Worm (Caenorhabditis elegans): ENCODE measurements around the gene F35C11.7.

F35C11.7 gene

DNA sequence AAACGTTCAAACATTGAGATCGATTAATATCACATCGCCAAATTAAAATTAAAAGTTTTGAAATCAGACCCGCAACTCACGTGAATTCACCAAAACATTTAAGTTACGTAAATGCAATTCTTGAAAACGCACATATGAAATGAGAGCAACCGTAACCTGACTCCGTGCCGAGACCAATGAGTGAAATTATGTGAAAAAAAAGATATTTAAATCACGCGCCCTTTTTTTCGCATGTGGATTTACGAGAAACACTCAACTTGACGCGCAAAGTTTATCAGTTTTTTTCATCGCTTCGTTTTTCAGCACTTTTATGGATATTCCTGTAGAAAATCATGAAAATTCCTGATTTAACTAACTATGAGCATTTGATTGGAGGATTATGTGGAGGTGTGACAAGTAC is 19.9 kb downstream of the F35C11.7 start, which contains the start of the genes gei-14 and slc-25A32 (continued):
- TF ChIP-seq ceh-40 (GFP tag; IDR thresholded peaks at IDR 0.05) (no peak), pha-4 (tag; optimal IDR thresholded peaks at IDR 0.05) (no peak), cebp-2 (GFP tag; IDR thresholded peaks at IDR 0.05) (no peak), zim-3 (tag; optimal IDR thresholded peaks at IDR 0.05) (no peak), attf-3 (GFP tag; conservative IDR thresholded peaks at IDR 0.05) (no peak), nfyb-1 (GFP tag; IDR thresholded peaks at IDR 0.05) (no peak), somi-1 (GFP tag; optimal IDR thresholded peaks at IDR 0.05) (no peak), nfya-1 (tag; optimal IDR thresholded peaks at IDR 0.05; ENCODE audit: borderline replicate concordance, insufficient read depth) (no peak), ztf-6 (GFP tag; IDR thresholded peaks at IDR 0.05) (no peak), fkh-3 (tag; optimal IDR thresholded peaks at IDR 0.05) (no peak), snpc-3.4 (tag; optimal IDR thresholded peaks at IDR 0.05) (peak; percentile 92), B0336.3 (GFP tag; IDR thresholded peaks at IDR 0.05) (0 out of 2 replicates have a peak, but pooled peaks have one; percentile 39), F57A8.1 (GFP tag; optimal IDR thresholded peaks at IDR 0.05) (no peak), Y79H2A.3 (GFP tag; conservative IDR thresholded peaks at IDR 0.05) (no peak), T26A5.8 (tag; optimal IDR thresholded peaks at IDR 0.05) (no peak), ztf-28 (GFP tag; IDR thresholded peaks at IDR 0.05) (no peak), sptf-2 (GFP tag; optimal IDR thresholded peaks at IDR 0.05) (no peak), ceh-79 (tag; optimal IDR thresholded peaks at IDR 0.05) (no peak), F55B11.4 (tag; optimal IDR thresholded peaks at IDR 0.05; ENCODE audit: borderline replicate concordance, insufficient read depth) (no peak), nhr-80 (tag; optimal IDR thresholded peaks at IDR 0.05) (no peak), akir-1 (GFP tag; optimal IDR thresholded peaks at IDR 0.05) (no peak), mxl-1 (tag; optimal IDR thresholded peaks at IDR 0.05) (no peak), lag-1 (GFP tag; IDR thresholded peaks at IDR 0.05) (no peak), xnd-1 (tag; optimal IDR thresholded peaks at IDR 0.05) (peak; percentile 75), lin-54 (GFP tag; optimal IDR thresholded peaks at IDR 0.05) (peak; percentile 97), lin-26 (GFP tag; IDR thresholded peaks at IDR 0.05) (no peak), pbrm-1 (GFP tag; IDR thresholded peaks at IDR 0.05) (peak; percentile 31; the same call in 1 of the 2 replicates), ztf-25 (GFP tag; IDR thresholded peaks at IDR 0.05) (no peak)

DNA sequence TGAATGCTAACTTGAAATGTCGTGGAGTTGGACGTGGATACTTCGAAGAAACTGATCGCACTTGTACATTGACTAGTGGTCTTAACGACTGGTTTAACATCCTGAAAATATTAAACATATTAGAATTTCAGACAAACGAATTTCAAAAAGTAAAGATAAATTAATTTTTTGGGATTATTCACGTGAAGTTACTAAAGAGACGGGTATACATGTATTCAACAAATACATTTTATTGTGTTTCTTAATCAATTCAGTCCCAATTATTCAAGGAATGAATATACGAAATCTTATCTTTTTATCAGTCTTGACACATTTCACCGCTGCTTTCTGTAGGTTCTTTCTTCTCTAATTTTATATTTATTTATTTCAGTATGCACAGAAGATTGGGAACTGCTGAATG is 22.3 kb downstream of the F35C11.7 start, which contains the start of the genes mrpl-10 and clec-142:
Gene mrpl-10 (minus strand): TSS at position 101 of the 400 bp plus-strand sequence.
Gene clec-142 (plus strand): TSS at position 264 of the 400 bp plus-strand sequence.
- TF ChIP-seq dpff-1 (tag; optimal IDR thresholded peaks at IDR 0.05) (no peak), Y79H2A.3 (GFP tag; conservative IDR thresholded peaks at IDR 0.05) (no peak), ztf-3 (GFP tag; optimal IDR thresholded peaks at IDR 0.05) (no peak)

DNA sequence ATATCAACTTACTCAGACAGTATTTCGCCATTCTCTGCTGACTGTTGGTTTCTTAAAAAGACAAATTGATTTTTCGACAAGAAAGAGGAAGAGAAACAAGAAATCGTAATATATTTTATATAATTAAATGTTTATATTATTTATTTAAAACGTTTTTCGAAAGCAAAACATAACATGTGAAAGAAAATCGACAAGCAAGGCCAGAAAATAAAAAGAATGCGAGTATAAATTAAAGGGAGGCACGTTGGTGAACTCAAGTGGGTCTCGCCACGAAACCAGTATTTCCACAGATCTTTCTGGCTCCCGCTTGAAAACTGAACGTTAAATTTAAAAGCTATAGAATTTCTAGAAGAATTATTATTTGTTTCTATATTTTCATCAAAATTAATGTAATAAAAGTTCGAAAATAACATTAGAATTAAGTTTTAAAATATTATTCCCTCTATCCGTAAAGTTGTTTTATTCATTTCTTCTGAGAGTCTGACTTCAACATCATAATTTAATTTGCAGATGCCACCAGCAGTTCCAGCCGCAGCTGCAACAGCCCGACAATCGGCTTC is 27.1 kb downstream of the F35C11.7 start, which contains the start of the genes nst-1 and cct-4:
Gene nst-1 (minus strand): TSS at position 51 of the 560 bp plus-strand sequence.
Gene cct-4 (plus strand): TSS at position 510 of the 560 bp plus-strand sequence.
- TF ChIP-seq F57A8.1 (GFP tag; optimal IDR thresholded peaks at IDR 0.05) (no peak), efl-1 (GFP tag; optimal IDR thresholded peaks at IDR 0.05) (peak; percentile 33), F33H1.4 (GFP tag; IDR thresholded peaks at IDR 0.05) (peak; percentile 75), lsy-27 (tag; optimal IDR thresholded peaks at IDR 0.05; ENCODE audit: borderline replicate concordance, insufficient read depth) (no peak), lsl-1 (GFP tag; optimal IDR thresholded peaks at IDR 0.05) (peak; percentile 3), sea-2 (GFP tag; IDR thresholded peaks at IDR 0.05) (no peak), fkh-3 (tag; optimal IDR thresholded peaks at IDR 0.05) (no peak), mel-28 (tag; optimal IDR thresholded peaks at IDR 0.05; ENCODE audit: borderline replicate concordance) (no peak), ceh-91 (GFP tag; IDR thresholded peaks at IDR 0.05) (0 out of 2 replicates have a peak, but pooled peaks have one; percentile 33), rec-8 (tag; optimal IDR thresholded peaks at IDR 0.05) (no peak), K11D2.4 (GFP tag; IDR thresholded peaks at IDR 0.05) (no peak), snpc-1.1 (tag; optimal IDR thresholded peaks at IDR 0.05; ENCODE audit: insufficient read depth) (no peak), snpc-1.3 (tag; optimal IDR thresholded peaks at IDR 0.05; ENCODE audit: insufficient read depth) (no peak), cebp-1 (GFP tag; IDR thresholded peaks at IDR 0.05) (no peak), cebp-1 (tag; optimal IDR thresholded peaks at IDR 0.05) (peak; percentile 13), dpl-1 (GFP tag; optimal IDR thresholded peaks at IDR 0.05) (peak; percentile 61), ztf-25 (GFP tag; IDR thresholded peaks at IDR 0.05) (no peak), snpc-4 (GFP tag; optimal IDR thresholded peaks at IDR 0.05) (no peak), snpc-4 (tag; optimal IDR thresholded peaks at IDR 0.05) (no peak)
